Worm (Caenorhabditis elegans): Measurements from ENCODE around the gene srbc-76.
"Not testable (repeated sequence)": the region's sequence is repeated elsewhere in the genome, so short reads cannot be mapped to it uniquely, and the experiment has no call there.

- TF ChIP-seq pqm-1, nhr-28, nhr-11, ZK546.5 (tag; optimal IDR thresholded peaks at IDR 0.05): not testable (repeated sequence)
Observed at ce11 chrV:15250304-15250703, 1.9 kb upstream of the srbc-76 start, which contains the start of gene srd-28.

All from whole organism, L3 larva.